Fruit fly (Drosophila melanogaster) whole organism, embryonic: ENCODE measurements around the gene Kyat.

ENCODE experiments used
- CG10267 ChIP-seq: fragments of 200-800 bp; sonication (Bioruptor generic); optimal IDR thresholded peaks from 2 replicates; lab custom pipeline; 2018; ENCODE audit warnings: missing biosample characterization, mild to moderate bottlenecking, missing genetic modification characterization, moderate library complexity
- CG10366 ChIP-seq: fragments of 200-800 bp; sonication (Bioruptor generic); IDR thresholded peaks from 2 replicates; pipeline ENCODE4 v1.3.6; 2022; ENCODE audit warnings: missing biosample characterization, missing genetic modification characterization
- CG10431 ChIP-seq: fragments of 200-800 bp; sonication (Bioruptor generic); optimal IDR thresholded peaks from 3 replicates; lab custom pipeline; 2018; ENCODE audit warnings: missing biosample characterization, mild to moderate bottlenecking, missing genetic modification characterization
- CG10565 ChIP-seq: fragments of 200-800 bp; sonication (Bioruptor generic); optimal IDR thresholded peaks from 3 replicates; lab custom pipeline; 2016; ENCODE audit warnings: missing biosample characterization, mild to moderate bottlenecking, missing genetic modification characterization
- CG11093 ChIP-seq: fragments of 200-800 bp; sonication (Bioruptor generic); IDR thresholded peaks from 3 replicates; pipeline ENCODE4 v1.3.6; 2022; ENCODE audit warnings: missing biosample characterization, missing genetic modification characterization
- CG11723 ChIP-seq: fragments of 200-800 bp; sonication (Bioruptor generic); optimal IDR thresholded peaks from 2 replicates; lab custom pipeline; 2017; ENCODE audit warnings: missing biosample characterization, mild to moderate bottlenecking, missing genetic modification characterization
- CG12155 ChIP-seq: fragments of 200-800 bp; sonication (Bioruptor generic); optimal IDR thresholded peaks from 3 replicates; lab custom pipeline; 2016; ENCODE audit warnings: missing biosample characterization, missing genetic modification characterization
- CG13123 ChIP-seq: fragments of 200-800 bp; sonication (Bioruptor generic); optimal IDR thresholded peaks from 2 replicates; lab custom pipeline; 2016; ENCODE audit warnings: missing biosample characterization, missing genetic modification characterization
- CG13424 ChIP-seq: fragments of 200-800 bp; sonication (Bioruptor generic); optimal IDR thresholded peaks from 2 replicates; lab custom pipeline; 2019; ENCODE audit warnings: missing biosample characterization, mild to moderate bottlenecking, missing genetic modification characterization, moderate library complexity
- CG14860 ChIP-seq: fragments of 200-800 bp; sonication (Bioruptor generic); IDR thresholded peaks from 3 replicates; pipeline ENCODE4 v1.3.6; 2022; ENCODE audit warnings: missing biosample characterization, missing genetic modification characterization; ENCODE audit not compliant: partially characterized antibody
- CG15514 ChIP-seq: fragments of 200-800 bp; sonication (Bioruptor generic); optimal IDR thresholded peaks from 3 replicates; lab custom pipeline; 2017; ENCODE audit warnings: missing biosample characterization, missing genetic modification characterization, mild to moderate bottlenecking, moderate library complexity, missing genetic modification reagents
- CG1647 ChIP-seq: fragments of 200-800 bp; sonication (Bioruptor generic); optimal IDR thresholded peaks from 3 replicates; lab custom pipeline; 2016; ENCODE audit warnings: missing biosample characterization, missing genetic modification characterization
- CG18764 ChIP-seq: fragments of 200-800 bp; sonication (Bioruptor generic); optimal IDR thresholded peaks from 3 replicates; lab custom pipeline; 2016; ENCODE audit warnings: missing biosample characterization, missing genetic modification characterization
- CG32767 ChIP-seq: fragments of 200-800 bp; sonication (Bioruptor generic); IDR thresholded peaks from 2 replicates; pipeline ENCODE4 v1.3.6; 2022; ENCODE audit warnings: missing biosample characterization, missing genetic modification characterization
- CG4404 ChIP-seq: fragments of 200-800 bp; sonication (Bioruptor generic); IDR thresholded peaks from 2 replicates; pipeline ENCODE4 v1.3.6; 2022; ENCODE audit warnings: missing biosample characterization, missing genetic modification characterization
- CG4707 ChIP-seq: fragments of 200-800 bp; sonication (Bioruptor generic); optimal IDR thresholded peaks from 2 replicates; lab custom pipeline; 2018; ENCODE audit warnings: missing biosample characterization, mild to moderate bottlenecking, missing genetic modification characterization, moderate library complexity
- CG6175 ChIP-seq: fragments of 200-800 bp; sonication (Bioruptor generic); IDR thresholded peaks from 3 replicates; pipeline ENCODE4 v1.3.6; 2022; ENCODE audit warnings: missing biosample characterization, missing genetic modification characterization
- CG8388 ChIP-seq: fragments of 200-800 bp; sonication (Bioruptor generic); optimal IDR thresholded peaks from 2 replicates; lab custom pipeline; 2019; ENCODE audit warnings: missing biosample characterization, mild to moderate bottlenecking, missing genetic modification characterization, moderate library complexity
- Dfd ChIP-seq, 2 experiments: fragments of >200 bp; optimal IDR thresholded peaks; 2 replicates each; lab custom pipeline; 2017; ENCODE audit warnings: missing biosample characterization in 2 of 2, missing genetic modification characterization in 2 of 2
- Doc2 ChIP-seq: fragments of 200-800 bp; sonication (Bioruptor generic); IDR thresholded peaks from 2 replicates; pipeline ENCODE4 v1.3.6; 2022; ENCODE audit warnings: missing biosample characterization, missing genetic modification characterization
- Fer3 ChIP-seq: fragments of 200-800 bp; sonication (Bioruptor generic); optimal IDR thresholded peaks from 2 replicates; lab custom pipeline; 2018; ENCODE audit warnings: missing biosample characterization, mild to moderate bottlenecking, missing genetic modification characterization, moderate library complexity
- Jarid2 ChIP-seq: fragments of 200-800 bp; sonication (Bioruptor generic); optimal IDR thresholded peaks from 3 replicates; lab custom pipeline; 2017; ENCODE audit warnings: mild to moderate bottlenecking, missing biosample characterization, missing genetic modification reagents, missing genetic modification characterization
- Lhr ChIP-seq: fragments of 200-800 bp; sonication (Bioruptor generic); optimal IDR thresholded peaks from 3 replicates; lab custom pipeline; 2017; ENCODE audit warnings: mild to moderate bottlenecking, missing biosample characterization, missing genetic modification reagents, missing genetic modification characterization
- NK7.1 ChIP-seq: fragments of 200-800 bp; sonication (Bioruptor generic); optimal IDR thresholded peaks from 3 replicates; lab custom pipeline; 2016; ENCODE audit warnings: missing biosample characterization, missing genetic modification characterization
- Nf-YB ChIP-seq: fragments of 200-800 bp; sonication (Bioruptor generic); optimal IDR thresholded peaks from 3 replicates; lab custom pipeline; 2019; ENCODE audit warnings: missing biosample characterization, mild to moderate bottlenecking, missing genetic modification characterization, moderate library complexity
- PHDP ChIP-seq: fragments of 200-800 bp; sonication (Bioruptor generic); optimal IDR thresholded peaks from 3 replicates; lab custom pipeline; 2018; ENCODE audit warnings: missing biosample characterization, mild to moderate bottlenecking, missing genetic modification characterization, moderate library complexity
- Ravus ChIP-seq: fragments of 200-800 bp; sonication (Bioruptor generic); IDR thresholded peaks from 2 replicates; pipeline ENCODE4 v1.3.6; 2022; ENCODE audit warnings: missing biosample characterization, missing genetic modification characterization
- TFAM ChIP-seq: fragments of 200-800 bp; sonication (Bioruptor generic); optimal IDR thresholded peaks from 2 replicates; lab custom pipeline; 2017; ENCODE audit warnings: missing biosample characterization, missing genetic modification characterization, inconsistent platforms
- Usf ChIP-seq: fragments of 200-800 bp; sonication (Bioruptor generic); optimal IDR thresholded peaks from 2 replicates; lab custom pipeline; 2017; ENCODE audit warnings: missing genotype, missing biosample characterization, missing genetic modification characterization
- ac ChIP-seq: fragments of 200-800 bp; sonication (Bioruptor generic); optimal IDR thresholded peaks from 3 replicates; lab custom pipeline; 2017; ENCODE audit warnings: missing biosample characterization, mild to moderate bottlenecking, missing genetic modification characterization
- ase ChIP-seq: fragments of 200-800 bp; sonication (Bioruptor generic); IDR thresholded peaks from 3 replicates; pipeline ENCODE4 v1.3.6; 2022; ENCODE audit warnings: missing biosample characterization, missing genetic modification characterization
- ato ChIP-seq: fragments of 200-800 bp; sonication (Bioruptor generic); IDR thresholded peaks from 2 replicates; pipeline ENCODE4 v1.3.6; 2022; ENCODE audit warnings: missing biosample characterization, missing genetic modification characterization; ENCODE audit not compliant: partially characterized antibody
- bab2 ChIP-seq: fragments of 200-800 bp; sonication (Bioruptor generic); optimal IDR thresholded peaks from 2 replicates; lab custom pipeline; 2016; ENCODE audit warnings: missing biosample characterization, missing genetic modification characterization
- bowl ChIP-seq: fragments of 200-800 bp; sonication (Bioruptor generic); IDR thresholded peaks from 2 replicates; pipeline ENCODE4 v1.3.6; 2022; ENCODE audit warnings: missing biosample characterization, missing genetic modification characterization
- cas ChIP-seq: fragments of 200-800 bp; sonication (Bioruptor generic); IDR thresholded peaks from 2 replicates; pipeline ENCODE4 v1.3.6; 2022; ENCODE audit warnings: missing biosample characterization, missing genetic modification characterization
- crol ChIP-seq: fragments of 200-800 bp; sonication (Bioruptor generic); IDR thresholded peaks from 2 replicates; pipeline ENCODE4 v1.3.6; 2022; ENCODE audit warnings: missing biosample characterization, missing genetic modification characterization
- dmrt11E ChIP-seq: fragments of 200-800 bp; sonication (Bioruptor generic); optimal IDR thresholded peaks from 3 replicates; lab custom pipeline; 2018; ENCODE audit warnings: missing biosample characterization, mild to moderate bottlenecking, missing genetic modification characterization, moderate library complexity
- ewg ChIP-seq: fragments of 200-800 bp; sonication (Bioruptor generic); optimal IDR thresholded peaks from 3 replicates; lab custom pipeline; 2017; ENCODE audit warnings: mild to moderate bottlenecking, missing biosample characterization, missing genetic modification reagents, missing genetic modification characterization
- gfzf ChIP-seq: fragments of 200-800 bp; sonication (Bioruptor generic); optimal IDR thresholded peaks from 2 replicates; lab custom pipeline; 2016; ENCODE audit warnings: missing biosample characterization, mild to moderate bottlenecking, missing genetic modification characterization, moderate library complexity
- grn ChIP-seq: fragments of 200-800 bp; sonication (Bioruptor generic); optimal IDR thresholded peaks from 3 replicates; lab custom pipeline; 2017; ENCODE audit warnings: missing biosample characterization, missing genetic modification characterization
- gsb-n ChIP-seq: fragments of 200-800 bp; sonication (Bioruptor generic); optimal IDR thresholded peaks from 3 replicates; lab custom pipeline; 2018; ENCODE audit warnings: missing biosample characterization, mild to moderate bottlenecking, missing genetic modification characterization
- ham ChIP-seq: fragments of 200-800 bp; sonication (Bioruptor generic); IDR thresholded peaks from 2 replicates; pipeline ENCODE4 v1.3.6; 2022; ENCODE audit warnings: missing biosample characterization, missing genetic modification characterization
- kay ChIP-seq: fragments of 200-800 bp; sonication (Bioruptor generic); optimal IDR thresholded peaks from 2 replicates; lab custom pipeline; 2016; ENCODE audit warnings: missing biosample characterization, missing genetic modification characterization
- pb ChIP-seq: fragments of 200-800 bp; sonication (Bioruptor generic); optimal IDR thresholded peaks from 3 replicates; lab custom pipeline; 2016; ENCODE audit warnings: missing biosample characterization, missing genetic modification characterization
- peb ChIP-seq: fragments of 200-800 bp; sonication (Bioruptor generic); IDR thresholded peaks from 2 replicates; pipeline ENCODE4 v1.3.6; 2022; ENCODE audit warnings: missing biosample characterization, missing genetic modification characterization
- sqz ChIP-seq: fragments of 200-800 bp; sonication (Bioruptor generic); optimal IDR thresholded peaks from 3 replicates; lab custom pipeline; 2018; ENCODE audit warnings: missing biosample characterization, mild to moderate bottlenecking, missing genetic modification characterization
- ssp ChIP-seq: fragments of 200-800 bp; sonication (Bioruptor generic); IDR thresholded peaks from 2 replicates; pipeline ENCODE4 v1.3.6; 2022; ENCODE audit warnings: missing biosample characterization, missing genetic modification characterization
- tap ChIP-seq: fragments of 200-800 bp; optimal IDR thresholded peaks from 3 replicates; lab custom pipeline; 2019; ENCODE audit warnings: missing biosample characterization, mild to moderate bottlenecking, missing genetic modification characterization, moderate library complexity
- tin ChIP-seq: fragments of 200-800 bp; sonication (Bioruptor generic); optimal IDR thresholded peaks from 3 replicates; lab custom pipeline; 2016; ENCODE audit warnings: missing biosample characterization, missing genetic modification characterization
- vnd ChIP-seq: fragments of 200-800 bp; sonication (Bioruptor generic); IDR thresholded peaks from 3 replicates; pipeline ENCODE4 v1.3.6; 2022; ENCODE audit warnings: missing biosample characterization, missing genetic modification characterization; ENCODE audit not compliant: partially characterized antibody
- wor ChIP-seq: fragments of 200-800 bp; sonication (Bioruptor generic); IDR thresholded peaks from 2 replicates; pipeline ENCODE4 v1.3.6; 2022; ENCODE audit warnings: missing biosample characterization, missing genetic modification characterization

Kyat gene

dm6 chr3R:11780181-11780688 is 42.1 kb downstream of the Kyat start (continued):
- TF ChIP-seq CG8388 (GFP tag; lab: Kevin White, UChicago) (peak; percentile 95), CG4707 (GFP tag; lab: Kevin White, UChicago) (peak; percentile 81), CG13424 (tag; lab: Kevin White, UChicago) (peak; percentile 94), wor (GFP tag; lab: Robert Waterston, UW) (peak; percentile 90), ssp (GFP tag; lab: Robert Waterston, UW) (peak; percentile 80), NK7.1 (no peak), sqz (GFP tag; lab: Kevin White, UChicago) (peak; percentile 94), CG15514 (peak; percentile 12), kay (GFP tag; lab: Kevin White, UChicago) (peak; percentile 79), CG10267 (tag; lab: Kevin White, UChicago) (peak; percentile 96), ewg (GFP tag; lab: Kevin White, UChicago) (peak; percentile 90), vnd (GFP tag; lab: Robert Waterston, UW) (no peak), CG13123 (peak; percentile 78), CG11723 (peak; percentile 82), Nf-YB (peak; percentile 80), CG10366 (GFP tag; lab: Robert Waterston, UW) (peak; percentile 83), CG10431 (GFP tag; lab: Kevin White, UChicago) (peak; percentile 87), Doc2 (no peak), CG6175 (no peak), bowl (peak; percentile 48; the same call in 1 of the 2 replicates), tap (tag; lab: Kevin White, UChicago) (peak; percentile 84), Jarid2 (GFP tag; lab: Kevin White, UChicago) (peak; percentile 71), gsb-n (tag; lab: Kevin White, UChicago) (peak; percentile 99), Lhr (peak; percentile 89), CG12155 (peak; percentile 84), tin (GFP tag; lab: Kevin White, UChicago) (peak; percentile 94), cas (no peak), grn (peak; percentile 38), CG1647 (GFP tag; lab: Kevin White, UChicago) (peak; percentile 26), PHDP (peak; percentile 91), gfzf (GFP tag; lab: Kevin White, UChicago) (no peak), CG18764 (GFP tag; lab: Kevin White, UChicago) (peak; percentile 88), TFAM (GFP tag; lab: Kevin White, UChicago) (peak; percentile 86), ac (GFP tag; lab: Kevin White, UChicago) (peak; percentile 92), ham (GFP tag; lab: Robert Waterston, UW) (no peak), crol (GFP tag; lab: Robert Waterston, UW) (no peak), CG4404 (GFP tag; lab: Robert Waterston, UW) (peak; percentile 93), CG11093 (peak; percentile 84), bab2 (GFP tag; lab: Kevin White, UChicago) (peak; percentile 35), Fer3 (tag; lab: Kevin White, UChicago) (peak; percentile 70), peb (GFP tag; lab: Robert Waterston, UW) (peak; percentile 83), Usf (GFP tag; lab: Kevin White, UChicago) (peak; percentile 95), pb (no peak), CG14860 (GFP tag; lab: Robert Waterston, UW) (no peak), CG32767 (GFP tag; lab: Robert Waterston, UW) (peak; percentile 83), ato (GFP tag; lab: Robert Waterston, UW) (no peak), ase (peak; percentile 85; the same call in 2 of the 3 replicates), Ravus (no peak), Dfd (GFP tag; optimal IDR thresholded peaks at IDR 0.05; lab: Kevin White, UChicago) (no peak), CG10565 (peak; percentile 48), dmrt11E (tag; lab: Kevin White, UChicago) (peak; percentile 100)
